Worm (Caenorhabditis elegans) whole organism, L2 larva: ENCODE data around the gene ceh-28.

Experiments
- ama-1 ChIP-seq: fragments of 150-350 bp; optimal IDR thresholded peaks from 2 replicates; lab custom pipeline; 2018; ENCODE audit warnings: inconsistent platforms
- dmd-4 ChIP-seq: sonication (generic microtip); optimal IDR thresholded peaks from 2 replicates; lab custom pipeline; 2017; ENCODE audit warnings: missing biosample characterization, missing genetic modification characterization
- lin-13 ChIP-seq: fragments of 150-350 bp; optimal IDR thresholded peaks from 2 replicates; lab custom pipeline; 2014; ENCODE audit warnings: missing biosample characterization, missing genetic modification reagents, missing genetic modification characterization
- lsy-2 ChIP-seq, 2 experiments: fragments of 150-350 bp in 1 of 2; sonication (generic microtip) in 1 of 2; optimal IDR thresholded peaks; 2 replicates each; lab custom pipeline; 2014 to 2017; ENCODE audit warnings: missing biosample characterization in 2 of 2, missing genetic modification characterization in 2 of 2
- mbf-1 ChIP-seq: sonication (generic microtip); optimal IDR thresholded peaks from 2 replicates; lab custom pipeline; 2017; ENCODE audit warnings: missing biosample characterization, missing genetic modification characterization
- mdl-1 ChIP-seq, 2 experiments: fragments of 150-350 bp in 1 of 2; sonication (generic microtip) in 1 of 2; optimal IDR thresholded peaks; 2 replicates each; lab custom pipeline; 2017; ENCODE audit warnings: missing biosample characterization in 2 of 2, missing genetic modification characterization in 2 of 2
- nhr-77 ChIP-seq: fragments of 150-350 bp; optimal IDR thresholded peaks from 2 replicates; lab custom pipeline; 2014; ENCODE audit warnings: missing biosample characterization, missing genetic modification characterization
- skn-1 ChIP-seq: sonication (generic microtip); optimal IDR thresholded peaks from 2 replicates; lab custom pipeline; 2017; ENCODE audit warnings: missing biosample characterization, missing genetic modification characterization

- TF ChIP-seq mbf-1 (tag; lab: Kevin White, UChicago): no peak
- no peak for TF ChIP-seq mdl-1 (tag; optimal IDR thresholded peaks at IDR 0.05; lab: Kevin White, UChicago)
- TF ChIP-seq lin-13 (GFP tag; lab: Kevin White, UChicago): no peak
- no peak for TF ChIP-seq skn-1 (tag; lab: Kevin White, UChicago)
- no peak for TF ChIP-seq lsy-2 (tag; optimal IDR thresholded peaks at IDR 0.05; lab: Kevin White, UChicago)
- TF ChIP-seq dmd-4 (tag; lab: Kevin White, UChicago): no peak
- TF ChIP-seq nhr-77: no peak
- no peak for TF ChIP-seq ama-1 (lab: Kevin White, UChicago)
Observed at ce11 chrX:13090665-13091064, 16.2 kb downstream of the ceh-28 start, which contains the start of gene R03G8.3.
